Worm (Caenorhabditis elegans): ENCODE results near the gene ifa-4.

ifa-4 gene

ce11 chrX:4879998-4880397, 35.8 kb downstream of the ifa-4 start:
- no peak for TF ChIP-seq fkh-10 (GFP tag; optimal IDR thresholded peaks at IDR 0.05)
- TF ChIP-seq ceh-48 (tag; optimal IDR thresholded peaks at IDR 0.05): no peak
- no peak for TF ChIP-seq hlh-8 (tag; optimal IDR thresholded peaks at IDR 0.05)
- TF ChIP-seq elt-2 (tag; optimal IDR thresholded peaks at IDR 0.05): no peak
- no peak for TF ChIP-seq ceh-6 (GFP tag; optimal IDR thresholded peaks at IDR 0.05)
- TF ChIP-seq ets-4 (tag; optimal IDR thresholded peaks at IDR 0.05): no peak
- TF ChIP-seq fkh-6 (tag; optimal IDR thresholded peaks at IDR 0.05): no peak
- TF ChIP-seq nfya-1 (tag; optimal IDR thresholded peaks at IDR 0.05): no peak
- TF ChIP-seq ceh-24 (tag; optimal IDR thresholded peaks at IDR 0.05): no peak
- TF ChIP-seq ztf-16 (tag; optimal IDR thresholded peaks at IDR 0.05): no peak
- TF ChIP-seq pha-4 (tag; optimal IDR thresholded peaks at IDR 0.05): no peak
- TF ChIP-seq ceh-45 (GFP tag; IDR thresholded peaks at IDR 0.05): no peak
- TF ChIP-seq Y22D7AL.16 (tag; optimal IDR thresholded peaks at IDR 0.05): no peak
- TF ChIP-seq ceh-34 (tag; optimal IDR thresholded peaks at IDR 0.05): no peak
- no peak for TF ChIP-seq pqm-1 (tag; optimal IDR thresholded peaks at IDR 0.05)
- TF ChIP-seq hlh-15 (tag; optimal IDR thresholded peaks at IDR 0.05): no peak
- TF ChIP-seq C08G9.2 (tag; optimal IDR thresholded peaks at IDR 0.05): no peak
- TF ChIP-seq eyg-1 (tag; optimal IDR thresholded peaks at IDR 0.05): no peak
- no peak for TF ChIP-seq K02D7.2 (tag; optimal IDR thresholded peaks at IDR 0.05)

- TF ChIP-seq ceh-18 (tag; optimal IDR thresholded peaks at IDR 0.05) (no peak), pag-3 (tag; optimal IDR thresholded peaks at IDR 0.05; ENCODE audit: borderline replicate concordance) (no peak), hlh-15 (tag; optimal IDR thresholded peaks at IDR 0.05) (no peak), ttx-3 (tag; optimal IDR thresholded peaks at IDR 0.05) (no peak), ceh-14 (tag; optimal IDR thresholded peaks at IDR 0.05) (no peak), npax-4 (tag; optimal IDR thresholded peaks at IDR 0.05) (no peak), dmd-4 (tag; optimal IDR thresholded peaks at IDR 0.05; ENCODE audit: borderline replicate concordance) (no peak), odd-2 (tag; optimal IDR thresholded peaks at IDR 0.05) (no peak), tbx-7 (tag; optimal IDR thresholded peaks at IDR 0.05) (no peak), unc-3 (GFP tag; conservative IDR thresholded peaks at IDR 0.05) (no peak), unc-3 (tag; optimal IDR thresholded peaks at IDR 0.05) (no peak), hlh-30 (tag; optimal IDR thresholded peaks at IDR 0.05; ENCODE audit: insufficient read depth) (no peak), ceh-19 (GFP tag; optimal IDR thresholded peaks at IDR 0.05) (no peak), elt-2 (tag; optimal IDR thresholded peaks at IDR 0.05) (no peak), sox-4 (tag; optimal IDR thresholded peaks at IDR 0.05) (no peak), pros-1 (tag; optimal IDR thresholded peaks at IDR 0.05) (no peak), mec-3 (tag; optimal IDR thresholded peaks at IDR 0.05; ENCODE audit: borderline replicate concordance) (no peak), unc-42 (tag; optimal IDR thresholded peaks at IDR 0.05) (no peak), fkh-6 (tag; optimal IDR thresholded peaks at IDR 0.05) (no peak), lim-6 (tag; optimal IDR thresholded peaks at IDR 0.05) (no peak)
These were observed 38.9 kb downstream of the ifa-4 start, which contains the start of gene tsp-14 for ce11 chrX:4876904-4877303. TSS of gene tsp-14 (minus strand) at chrX:4876965.

- TF ChIP-seq C08G9.2 (tag; optimal IDR thresholded peaks at IDR 0.05) (no peak), ceh-14 (tag; optimal IDR thresholded peaks at IDR 0.05) (no peak), C38D4.7 (GFP tag; optimal IDR thresholded peaks at IDR 0.05) (no peak), dmd-4 (tag; optimal IDR thresholded peaks at IDR 0.05; ENCODE audit: borderline replicate concordance) (no peak), unc-86 (tag; optimal IDR thresholded peaks at IDR 0.05) (no peak), nfya-1 (tag; optimal IDR thresholded peaks at IDR 0.05) (no peak), unc-42 (tag; optimal IDR thresholded peaks at IDR 0.05) (no peak), hlh-6 (tag; optimal IDR thresholded peaks at IDR 0.05) (no peak), ceh-9 (tag; optimal IDR thresholded peaks at IDR 0.05) (no peak), ceh-24 (tag; optimal IDR thresholded peaks at IDR 0.05) (no peak), sox-4 (tag; optimal IDR thresholded peaks at IDR 0.05) (no peak), pha-2 (tag; optimal IDR thresholded peaks at IDR 0.05) (no peak), F13H6.1 (tag; optimal IDR thresholded peaks at IDR 0.05) (no peak), sox-2 (GFP tag; IDR thresholded peaks at IDR 0.05) (no peak), pqm-1 (tag; optimal IDR thresholded peaks at IDR 0.05) (no peak), eyg-1 (tag; optimal IDR thresholded peaks at IDR 0.05) (no peak), hlh-8 (tag; optimal IDR thresholded peaks at IDR 0.05) (no peak), ama-1 (optimal IDR thresholded peaks at IDR 0.05) (no peak), ceh-48 (tag; optimal IDR thresholded peaks at IDR 0.05) (no peak)
These were observed 40.5 kb downstream of the ifa-4 start for ce11 chrX:4875296-4875695.
